Worm (Caenorhabditis elegans) whole organism, late embryonic: ENCODE data around the gene K10B4.3.

Experiments used
- K02D7.2 ChIP-seq: sonication (generic microtip); optimal IDR thresholded peaks from 2 replicates; lab custom pipeline; 2017; ENCODE audit warnings: mild to moderate bottlenecking, missing genetic modification characterization, missing compliant biosample characterization
- T23F11.4 ChIP-seq: fragments of 200-800 bp; sonication (Bioruptor generic); optimal IDR thresholded peaks from 2 replicates; lab custom pipeline; 2018; ENCODE audit warnings: mild to moderate bottlenecking, missing genetic modification characterization, missing compliant biosample characterization
- ceh-18 ChIP-seq: sonication (generic microtip); optimal IDR thresholded peaks from 2 replicates; lab custom pipeline; 2016; ENCODE audit warnings: missing genetic modification characterization, missing compliant biosample characterization
- ceh-19 ChIP-seq: fragments of 200-800 bp; sonication (Bioruptor generic); optimal IDR thresholded peaks from 2 replicates; lab custom pipeline; 2018; ENCODE audit warnings: mild to moderate bottlenecking, missing genetic modification characterization, missing compliant biosample characterization
- ceh-22 ChIP-seq: sonication (generic microtip); optimal IDR thresholded peaks from 2 replicates; lab custom pipeline; 2017; ENCODE audit warnings: missing biosample characterization, missing genetic modification characterization
- ceh-30 ChIP-seq: fragments of 150-350 bp; optimal IDR thresholded peaks from 2 replicates; lab custom pipeline; 2014; ENCODE audit warnings: missing biosample characterization, missing genetic modification characterization
- ceh-34 ChIP-seq: sonication (generic microtip); optimal IDR thresholded peaks from 2 replicates; lab custom pipeline; 2016; ENCODE audit warnings: mild to moderate bottlenecking, missing genetic modification characterization, missing compliant biosample characterization
- ceh-6 ChIP-seq: fragments of 200-800 bp; sonication (Bioruptor generic); optimal IDR thresholded peaks from 2 replicates; lab custom pipeline; 2018; ENCODE audit warnings: mild to moderate bottlenecking, missing genetic modification characterization, missing compliant biosample characterization
- che-1 ChIP-seq: sonication (generic microtip); optimal IDR thresholded peaks from 2 replicates; lab custom pipeline; 2016; ENCODE audit warnings: mild to moderate bottlenecking, missing genetic modification characterization, missing compliant biosample characterization
- dmd-4 ChIP-seq: sonication (generic microtip); optimal IDR thresholded peaks from 2 replicates; lab custom pipeline; 2016; ENCODE audit warnings: borderline replicate concordance, missing genetic modification characterization, missing compliant biosample characterization
- ets-4 ChIP-seq: sonication (generic microtip); optimal IDR thresholded peaks from 2 replicates; lab custom pipeline; 2016; ENCODE audit warnings: missing genetic modification characterization, missing compliant biosample characterization
- fax-1 ChIP-seq: sonication (generic microtip); optimal IDR thresholded peaks from 2 replicates; lab custom pipeline; 2016; ENCODE audit warnings: missing genotype, missing genetic modification characterization, missing compliant biosample characterization
- fkh-10 ChIP-seq: fragments of 150-350 bp; optimal IDR thresholded peaks from 2 replicates; lab custom pipeline; 2014; ENCODE audit warnings: missing biosample characterization, missing genetic modification reagents, missing genetic modification characterization
- gmeb-2 ChIP-seq: sonication (generic microtip); optimal IDR thresholded peaks from 2 replicates; lab custom pipeline; 2016; ENCODE audit warnings: missing genetic modification characterization, inconsistent platforms, missing compliant biosample characterization
- hlh-6 ChIP-seq: sonication (generic microtip); optimal IDR thresholded peaks from 2 replicates; lab custom pipeline; 2016; ENCODE audit warnings: missing genotype, missing genetic modification characterization, missing compliant biosample characterization
- hlh-8 ChIP-seq: sonication (generic microtip); optimal IDR thresholded peaks from 2 replicates; lab custom pipeline; 2016; ENCODE audit warnings: missing genotype, missing genetic modification characterization, missing compliant biosample characterization
- madf-2 ChIP-seq: sonication (generic microtip); optimal IDR thresholded peaks from 2 replicates; lab custom pipeline; 2017; ENCODE audit warnings: missing genetic modification characterization, missing compliant biosample characterization
- pha-4 ChIP-seq: fragments of 150-350 bp; optimal IDR thresholded peaks from 2 replicates; lab custom pipeline; 2018; ENCODE audit warnings: missing biosample characterization, missing genetic modification reagents, missing genetic modification characterization
- pqm-1 ChIP-seq: sonication (generic microtip); optimal IDR thresholded peaks from 2 replicates; lab custom pipeline; 2016; ENCODE audit warnings: missing genetic modification characterization, missing compliant biosample characterization
- pros-1 ChIP-seq: fragments of 150-350 bp; optimal IDR thresholded peaks from 2 replicates; lab custom pipeline; 2014; ENCODE audit warnings: missing biosample characterization, missing genetic modification reagents, missing genetic modification characterization
- ref-2 ChIP-seq: sonication (generic microtip); optimal IDR thresholded peaks from 2 replicates; lab custom pipeline; 2016; ENCODE audit warnings: missing genetic modification characterization, missing compliant biosample characterization
- rnt-1 ChIP-seq: sonication (generic microtip); optimal IDR thresholded peaks from 2 replicates; lab custom pipeline; 2016; ENCODE audit warnings: missing genetic modification characterization, missing compliant biosample characterization
- sox-2 ChIP-seq: fragments of 200-800 bp; sonication (Bioruptor generic); IDR thresholded peaks from 2 replicates; pipeline ENCODE4 v1.3.6; 2022; ENCODE audit warnings: missing genetic modification reagents, missing genetic modification characterization, missing compliant biosample characterization
- sox-4 ChIP-seq: sonication (generic microtip); optimal IDR thresholded peaks from 2 replicates; lab custom pipeline; 2017; ENCODE audit warnings: mild to moderate bottlenecking, missing genetic modification characterization, inconsistent platforms, missing compliant biosample characterization
- syd-9 ChIP-seq: sonication (generic microtip); optimal IDR thresholded peaks from 2 replicates; lab custom pipeline; 2016; ENCODE audit warnings: mild to moderate bottlenecking, missing genetic modification characterization, moderate library complexity, missing compliant biosample characterization
- tbx-2 ChIP-seq: sonication (generic microtip); optimal IDR thresholded peaks from 2 replicates; lab custom pipeline; 2016; ENCODE audit warnings: missing genetic modification characterization, missing compliant biosample characterization
- ttx-3 ChIP-seq: sonication (generic microtip); optimal IDR thresholded peaks from 2 replicates; lab custom pipeline; 2016; ENCODE audit warnings: missing genetic modification reagents, missing genetic modification characterization, missing compliant biosample characterization
- unc-3 ChIP-seq, 2 experiments: fragments of 200-800 bp in 1 of 2; sonication (Bioruptor generic) in 1 of 2; sonication (generic microtip) in 1 of 2; conservative IDR thresholded peaks in 1 of 2; optimal IDR thresholded peaks in 1 of 2; 2 replicates each; pipeline versions ENCODE4 v1.3.6 to Lab custom; 2016 to 2022; ENCODE audit warnings: missing compliant biosample characterization in 2 of 2, missing genetic modification characterization in 2 of 2, missing genetic modification reagents in 1 of 2
- unc-42 ChIP-seq: sonication (generic microtip); optimal IDR thresholded peaks from 2 replicates; lab custom pipeline; 2016; ENCODE audit warnings: missing genotype, missing genetic modification characterization, missing compliant biosample characterization
- unc-55 ChIP-seq: sonication (generic microtip); optimal IDR thresholded peaks from 2 replicates; lab custom pipeline; 2017; ENCODE audit warnings: missing biosample characterization, missing genetic modification reagents, missing genetic modification characterization
- unc-86 ChIP-seq: sonication (generic microtip); optimal IDR thresholded peaks from 2 replicates; lab custom pipeline; 2016; ENCODE audit warnings: missing genetic modification characterization, missing compliant biosample characterization
- ztf-16 ChIP-seq: sonication (generic microtip); optimal IDR thresholded peaks from 2 replicates; lab custom pipeline; 2017; ENCODE audit warnings: missing genetic modification characterization, missing compliant biosample characterization

The K10B4.3 gene

DNA sequence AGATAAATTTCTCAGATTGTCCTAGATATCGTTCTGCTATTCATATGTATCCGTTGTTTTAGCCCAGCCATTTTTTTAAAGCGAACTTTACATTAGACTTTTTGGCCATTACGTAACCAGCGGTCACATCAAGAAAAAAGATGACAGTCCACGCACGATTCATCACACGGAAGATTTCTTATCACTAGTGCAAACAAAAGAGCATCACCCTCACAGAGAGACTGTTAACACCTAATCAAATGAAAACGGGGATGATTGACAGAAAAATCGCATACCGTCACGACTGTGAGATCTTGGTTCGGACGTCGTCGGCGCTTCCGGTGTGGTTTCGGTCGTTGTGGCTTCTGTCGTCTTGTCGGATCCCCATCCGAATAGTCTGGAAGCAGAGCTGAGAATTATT lies 44.4 kb downstream of the K10B4.3 start:
- TF ChIP-seq ceh-18 (tag; lab: Kevin White, UChicago) (no peak), ceh-6 (no peak), ceh-34 (tag; lab: Kevin White, UChicago) (no peak), unc-86 (no peak), fax-1 (tag; lab: Kevin White, UChicago) (no peak), gmeb-2 (tag; lab: Kevin White, UChicago) (no peak), unc-3 (GFP tag; conservative IDR thresholded peaks at IDR 0.05; lab: Robert Waterston, UW) (no peak), unc-3 (tag; optimal IDR thresholded peaks at IDR 0.05; lab: Kevin White, UChicago) (no peak), ref-2 (tag; lab: Kevin White, UChicago) (no peak), madf-2 (tag; lab: Kevin White, UChicago) (no peak), sox-2 (GFP tag; lab: Robert Waterston, UW) (no peak), syd-9 (no peak), tbx-2 (tag; lab: Kevin White, UChicago) (no peak), pros-1 (no peak), pqm-1 (tag; lab: Kevin White, UChicago) (no peak), fkh-10 (GFP tag; lab: Kevin White, UChicago) (no peak), ztf-16 (tag; lab: Kevin White, UChicago) (no peak), ets-4 (no peak), dmd-4 (tag; lab: Kevin White, UChicago) (no peak)
- TF ChIP-seq, all 69 proteins: peak for 0

- no peak for TF ChIP-seq K02D7.2
- peak; percentile 51 for TF ChIP-seq ceh-34 (tag; lab: Kevin White, UChicago)
Measured at ce11 chrII:75831-76230, 45.2 kb downstream of the K10B4.3 start.

DNA sequence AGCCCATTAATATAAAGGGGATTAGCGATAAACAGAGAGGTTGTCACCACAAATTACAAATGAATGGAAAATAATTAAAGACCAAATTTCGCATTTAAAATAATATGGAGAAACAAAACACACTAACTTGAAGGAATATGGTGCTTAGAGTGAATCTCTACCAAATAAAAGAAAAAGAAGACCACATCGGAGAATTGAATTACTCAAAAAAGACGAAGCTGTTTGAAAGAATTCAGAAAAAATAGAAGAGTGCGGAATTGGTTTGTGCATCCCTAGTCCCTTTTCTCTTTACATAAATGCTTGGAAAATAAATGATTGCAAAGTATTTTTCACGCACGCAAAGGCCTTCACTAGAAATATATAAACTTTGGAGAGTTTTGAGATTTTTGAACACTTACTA lies 47.1 kb downstream of the K10B4.3 start:
- TF ChIP-seq unc-55 (GFP tag; lab: Kevin White, UChicago) (no peak), ceh-22 (no peak), hlh-8 (tag; lab: Kevin White, UChicago) (no peak), dmd-4 (tag; lab: Kevin White, UChicago) (no peak), rnt-1 (tag; lab: Kevin White, UChicago) (no peak), pha-4 (tag; lab: Kevin White, UChicago) (no peak)

DNA sequence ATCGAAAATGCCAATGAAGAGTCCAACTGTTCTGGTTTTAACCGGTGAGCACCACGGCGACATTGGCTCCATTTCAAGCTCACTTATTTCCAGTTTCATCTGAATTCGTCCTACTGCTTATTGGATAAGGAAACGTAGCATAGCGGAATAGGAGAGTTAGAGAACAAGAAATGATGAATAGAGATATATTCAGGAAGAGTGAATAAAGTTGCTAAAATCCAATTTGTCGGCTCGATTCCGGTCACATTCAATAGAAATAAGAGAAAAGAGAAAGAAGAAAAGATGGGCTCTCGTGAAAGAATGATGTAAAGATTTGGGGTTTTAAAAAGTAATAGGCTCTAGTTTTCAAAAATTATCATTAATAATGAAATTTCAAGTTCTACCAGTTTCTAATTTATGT lies 47.7 kb downstream of the K10B4.3 start:
- TF ChIP-seq ceh-30 (tag; lab: Kevin White, UChicago) (no peak), fkh-10 (GFP tag; lab: Kevin White, UChicago) (peak; percentile 11), ttx-3 (tag; lab: Kevin White, UChicago) (no peak), che-1 (tag; lab: Kevin White, UChicago) (no peak), unc-42 (tag; lab: Kevin White, UChicago) (peak; percentile 97)

DNA sequence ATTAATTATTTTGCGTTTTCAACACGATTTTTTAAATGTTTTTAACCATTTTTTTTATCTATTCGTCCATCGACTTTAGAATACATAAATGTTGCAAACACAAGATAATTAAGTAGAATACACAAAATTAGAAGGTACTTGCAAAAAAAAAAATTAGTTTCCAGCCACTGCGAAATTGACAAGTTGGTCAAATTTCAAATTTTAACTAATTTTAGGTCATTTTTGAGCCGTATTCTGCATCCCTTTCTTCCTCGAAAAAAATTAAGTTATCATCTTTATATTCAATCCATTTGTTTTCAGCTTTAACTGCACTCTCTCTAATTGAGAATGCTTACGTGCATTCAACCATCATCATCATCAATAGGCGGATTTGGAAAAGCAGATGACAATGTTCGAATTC lies 51.7 kb downstream of the K10B4.3 start, which contains the start of gene egl-26:
egl-26 (plus strand) TSS at position 301 of the 400 bp plus-strand sequence.
- TF ChIP-seq ceh-19 (GFP tag; lab: Kevin White, UChicago) (no peak), madf-2 (tag; lab: Kevin White, UChicago) (no peak), ttx-3 (tag; lab: Kevin White, UChicago) (no peak), hlh-6 (tag; lab: Kevin White, UChicago) (no peak), sox-4 (tag; lab: Kevin White, UChicago) (no peak), T23F11.4 (no peak), ceh-34 (tag; lab: Kevin White, UChicago) (no peak), dmd-4 (tag; lab: Kevin White, UChicago) (no peak), tbx-2 (tag; lab: Kevin White, UChicago) (no peak), gmeb-2 (tag; lab: Kevin White, UChicago) (no peak), fax-1 (tag; lab: Kevin White, UChicago) (no peak)
- TF ChIP-seq, all 69 proteins: peak for 0
